Worm (Caenorhabditis elegans): ENCODE results near the gene Y39F10C.1.
A peak's percentile ranks its signal among the peaks of the same experiment; 100 is the strongest.

Gene Y39F10C.1

DNA sequence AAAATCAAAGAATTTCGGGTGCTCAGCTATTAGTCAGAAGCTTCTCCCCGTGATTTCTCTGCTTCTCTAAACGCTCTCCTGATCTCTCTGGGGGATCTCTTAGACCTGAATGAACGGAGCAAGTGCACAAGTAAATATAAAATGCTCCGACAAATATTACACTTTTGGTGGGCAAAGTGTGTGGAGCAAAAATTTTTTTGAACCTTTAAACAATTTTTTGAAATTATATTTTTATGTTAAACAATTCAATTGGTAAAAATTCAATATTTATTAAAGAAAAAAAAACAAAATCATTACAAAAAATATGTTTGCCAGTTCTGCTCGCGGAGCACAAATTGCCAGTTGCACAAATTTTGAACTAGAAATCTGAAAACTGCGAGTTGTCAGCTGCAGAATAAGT lies 35.9 kb upstream of the Y39F10C.1 start, which contains the start of gene K07E8.6:
K07E8.6 (minus strand) TSS at position 101 of the 400 bp plus-strand sequence.
- TF ChIP-seq sma-3 (GFP tag; optimal IDR thresholded peaks at IDR 0.05) (no peak), C34F6.9 (tag; optimal IDR thresholded peaks at IDR 0.05) (peak; percentile 12), crh-2 (tag; optimal IDR thresholded peaks at IDR 0.05) (no peak), unc-55 (GFP tag; optimal IDR thresholded peaks at IDR 0.05) (no peak)

ce11 chrII:643733-644132 lies 31.7 kb upstream of the Y39F10C.1 start:
- TF ChIP-seq ztf-4 (tag; optimal IDR thresholded peaks at IDR 0.05) (no peak), nhr-237 (tag; optimal IDR thresholded peaks at IDR 0.05) (no peak), gmeb-1 (tag; optimal IDR thresholded peaks at IDR 0.05) (no peak), fos-1 (tag; optimal IDR thresholded peaks at IDR 0.05) (no peak), nhr-12 (tag; optimal IDR thresholded peaks at IDR 0.05) (no peak), nhr-6 (tag; optimal IDR thresholded peaks at IDR 0.05) (no peak), snpc-4 (tag; optimal IDR thresholded peaks at IDR 0.05) (no peak), unc-62 (GFP tag; optimal IDR thresholded peaks at IDR 0.05) (no peak), R02D3.7 (tag; optimal IDR thresholded peaks at IDR 0.05) (no peak), peb-1 (tag; optimal IDR thresholded peaks at IDR 0.05) (no peak)

- peak; percentile 7 for TF ChIP-seq fos-1 (tag; optimal IDR thresholded peaks at IDR 0.05)
- TF ChIP-seq unc-55 (GFP tag; optimal IDR thresholded peaks at IDR 0.05) = peak; percentile 58
- TF ChIP-seq skn-1 (tag; optimal IDR thresholded peaks at IDR 0.05) = no peak
- TF ChIP-seq gmeb-1 (tag; optimal IDR thresholded peaks at IDR 0.05) = peak; percentile 31
- TF ChIP-seq lsy-2 (tag; optimal IDR thresholded peaks at IDR 0.05) = peak in 1 of 2 experiments; percentile 67
- peak; percentile 10 for TF ChIP-seq nhr-129 (tag; optimal IDR thresholded peaks at IDR 0.05)
- no peak for TF ChIP-seq Y55F3AM.14 (GFP tag; optimal IDR thresholded peaks at IDR 0.05)
Observed at ce11 chrII:650321-651005, 24.9 kb upstream of the Y39F10C.1 start, which contains the start of the genes K07E8.7 and frpr-14. Gene K07E8.7 (minus strand): TSS chrII:650367. Gene frpr-14 (plus strand): TSS chrII:650955.

DNA sequence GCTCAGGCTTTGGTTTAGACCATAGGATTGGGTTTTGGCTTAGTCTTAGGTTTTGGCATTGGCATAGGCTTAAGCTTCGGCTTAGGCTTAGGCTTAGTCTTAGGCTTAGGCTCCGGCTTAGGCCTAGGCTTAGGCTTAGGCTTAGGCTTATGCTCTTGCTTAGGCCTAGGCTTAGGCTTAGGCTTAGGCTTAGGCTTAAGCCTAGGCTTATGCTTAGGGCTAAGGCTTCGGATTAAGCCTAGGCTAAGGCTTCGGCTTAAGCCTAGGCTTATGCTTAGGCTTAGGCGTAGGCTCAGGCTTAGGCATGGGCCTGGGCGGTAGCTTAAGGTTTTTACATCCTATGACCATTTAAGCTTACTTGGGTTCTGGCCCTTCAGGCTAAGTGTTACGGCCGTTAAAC lies 24.1 kb upstream of the Y39F10C.1 start:
- no peak for TF ChIP-seq nhr-6 (tag; optimal IDR thresholded peaks at IDR 0.05)

DNA sequence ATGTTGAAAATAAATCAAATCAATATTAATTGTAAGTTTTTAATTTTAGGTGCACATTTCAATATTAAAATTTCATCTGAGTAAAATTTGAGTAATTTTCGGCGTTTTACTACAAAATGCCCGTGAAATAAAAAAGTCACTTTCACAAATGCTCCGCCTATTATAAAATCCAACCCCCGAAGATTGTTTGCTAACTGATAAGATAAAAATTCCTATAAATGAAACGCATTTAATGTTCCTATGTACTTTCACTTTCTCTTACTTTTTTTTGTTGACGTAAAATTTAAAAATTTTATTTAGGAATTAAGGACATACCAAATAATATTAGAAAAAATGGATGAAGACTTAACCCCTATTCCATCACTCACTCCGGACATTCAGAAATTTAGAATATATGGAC lies 17.0 kb upstream of the Y39F10C.1 start, which contains the start of gene sdz-24:
sdz-24 (plus strand) TSS at position 301 of the 400 bp plus-strand sequence.
- no peak for TF ChIP-seq sma-3 (GFP tag; optimal IDR thresholded peaks at IDR 0.05)
- TF ChIP-seq F13H6.1 (tag; optimal IDR thresholded peaks at IDR 0.05) = no peak
- TF ChIP-seq nhr-23 (tag; optimal IDR thresholded peaks at IDR 0.05) = no peak
- no peak for TF ChIP-seq lsy-2 (tag; optimal IDR thresholded peaks at IDR 0.05)
- no peak for TF ChIP-seq peb-1 (tag; optimal IDR thresholded peaks at IDR 0.05)
- TF ChIP-seq elt-1 (tag; optimal IDR thresholded peaks at IDR 0.05) = no peak
- TF ChIP-seq nhr-6 (tag; optimal IDR thresholded peaks at IDR 0.05) = no peak
- TF ChIP-seq skn-1 (tag; optimal IDR thresholded peaks at IDR 0.05) = no peak
- TF ChIP-seq mbf-1 (tag; optimal IDR thresholded peaks at IDR 0.05) = no peak
- no peak for TF ChIP-seq dmd-4 (tag; optimal IDR thresholded peaks at IDR 0.05)
- TF ChIP-seq sem-4 (tag; optimal IDR thresholded peaks at IDR 0.05) = no peak
- no peak for TF ChIP-seq ZK546.5 (tag; optimal IDR thresholded peaks at IDR 0.05)
- TF ChIP-seq blmp-1 (tag; optimal IDR thresholded peaks at IDR 0.05; ENCODE audit: insufficient read depth) = no peak
- TF ChIP-seq alr-1 (tag; optimal IDR thresholded peaks at IDR 0.05) = no peak
- TF ChIP-seq nhr-77 (tag; optimal IDR thresholded peaks at IDR 0.05) = no peak
- TF ChIP-seq ztf-11 (tag; optimal IDR thresholded peaks at IDR 0.05) = no peak
- TF ChIP-seq nhr-11 (tag; optimal IDR thresholded peaks at IDR 0.05) = no peak

- TF ChIP-seq aly-2 (tag; optimal IDR thresholded peaks at IDR 0.05) = no peak
- no peak for TF ChIP-seq elt-3 (tag; optimal IDR thresholded peaks at IDR 0.05)
- TF ChIP-seq gmeb-1 (tag; optimal IDR thresholded peaks at IDR 0.05) = no peak
- TF ChIP-seq nhr-25 (tag; optimal IDR thresholded peaks at IDR 0.05) = no peak
- TF ChIP-seq sma-3 (GFP tag; optimal IDR thresholded peaks at IDR 0.05) = no peak
Observed at ce11 chrII:661696-662095, 13.7 kb upstream of the Y39F10C.1 start, which contains the start of gene sri-45. Gene sri-45 (minus strand): TSS chrII:661796.

Data from whole organism, L2 larva.